Worm (Caenorhabditis elegans) whole organism, young adult: ENCODE results near the gene B0348.2.

ENCODE experiments used
- B0336.3 ChIP-seq: fragments of 200-800 bp; sonication (Bioruptor generic); IDR thresholded peaks from 2 replicates; pipeline ENCODE4 v1.3.6; 2022; ENCODE audit warnings: missing genetic modification characterization, missing compliant biosample characterization
- Y95B8A.8 ChIP-seq: fragments of 200-800 bp; sonication (Bioruptor generic); IDR thresholded peaks from 2 replicates; pipeline ENCODE4 v1.3.6; 2022; ENCODE audit warnings: missing genetic modification reagents, missing genetic modification characterization, missing compliant biosample characterization
- ZK185.1 ChIP-seq: sonication (generic microtip); optimal IDR thresholded peaks from 2 replicates; lab custom pipeline; 2016; ENCODE audit warnings: mild to moderate bottlenecking, missing genetic modification characterization, missing compliant biosample characterization; ENCODE audit not compliant: poor library complexity, severe bottlenecking
- attf-6 ChIP-seq: fragments of 200-800 bp; sonication (Bioruptor generic); IDR thresholded peaks from 2 replicates; pipeline ENCODE4 v1.3.6; 2022; ENCODE audit warnings: missing genetic modification reagents, missing genetic modification characterization, missing compliant biosample characterization
- ceh-79 ChIP-seq: sonication (generic microtip); optimal IDR thresholded peaks from 2 replicates; lab custom pipeline; 2017; ENCODE audit warnings: mild to moderate bottlenecking, missing genetic modification characterization, missing compliant biosample characterization
- dpl-1 ChIP-seq: fragments of 150-350 bp; optimal IDR thresholded peaks from 2 replicates; lab custom pipeline; 2014; ENCODE audit warnings: missing biosample characterization, missing genetic modification reagents, missing genetic modification characterization
- hlh-12 ChIP-seq: sonication (generic microtip); optimal IDR thresholded peaks from 2 replicates; lab custom pipeline; 2016; ENCODE audit warnings: missing genetic modification characterization, missing compliant biosample characterization
- let-526 ChIP-seq: fragments of 200-800 bp; sonication (Bioruptor generic); IDR thresholded peaks from 2 replicates; pipeline ENCODE4 v1.3.6; 2022; ENCODE audit warnings: missing genetic modification reagents, missing genetic modification characterization, missing compliant biosample characterization
- let-607 ChIP-seq, 2 experiments: fragments of 200-800 bp in 1 of 2; sonication (Bioruptor generic) in 1 of 2; sonication (generic microtip) in 1 of 2; optimal IDR thresholded peaks; 2 replicates each; lab custom pipeline; 2016 to 2018; ENCODE audit warnings: mild to moderate bottlenecking in 2 of 2, missing compliant biosample characterization in 2 of 2, missing genetic modification characterization in 2 of 2, moderate library complexity in 2 of 2, missing genotype in 1 of 2
- pha-4 ChIP-seq: fragments of 150-350 bp; sonication (generic microtip); optimal IDR thresholded peaks from 2 replicates; lab custom pipeline; 2014; ENCODE audit warnings: missing biosample characterization, missing genetic modification reagents, missing genetic modification characterization
- rcor-1 ChIP-seq: fragments of 200-800 bp; sonication (Bioruptor generic); IDR thresholded peaks from 2 replicates; pipeline ENCODE4 v1.3.6; 2022; ENCODE audit warnings: missing genetic modification reagents, missing genetic modification characterization, missing compliant biosample characterization
- tlf-1 ChIP-seq: fragments of 200-800 bp; sonication (Bioruptor generic); optimal IDR thresholded peaks from 2 replicates; lab custom pipeline; 2018; ENCODE audit warnings: mild to moderate bottlenecking, missing genetic modification characterization, missing compliant biosample characterization
- zfh-2 ChIP-seq: fragments of 200-800 bp; sonication (Bioruptor generic); conservative IDR thresholded peaks from 2 replicates; pipeline ENCODE4 v1.3.6; 2022; ENCODE audit warnings: missing genetic modification reagents, missing genetic modification characterization, missing compliant biosample characterization

DNA sequence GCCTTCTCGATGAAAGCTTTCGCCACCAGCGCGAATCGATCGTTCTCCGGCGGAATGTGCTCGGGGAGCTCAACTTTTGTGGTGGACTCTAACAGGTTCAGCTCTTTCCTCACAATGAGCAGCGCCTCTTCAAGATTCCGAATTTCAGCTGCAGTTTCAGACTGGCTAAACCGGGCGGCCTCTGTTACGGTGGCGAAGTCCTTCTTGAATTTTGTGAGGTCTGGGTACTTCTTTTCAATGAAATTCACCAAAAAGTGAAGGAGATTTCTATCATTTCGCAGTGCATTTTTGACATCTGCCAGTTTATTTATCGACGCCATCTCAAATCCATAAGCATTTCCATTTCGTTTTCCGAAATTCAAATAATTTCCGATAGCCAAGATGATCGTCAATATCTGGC is 21.4 kb downstream of the B0348.2 start:
- TF ChIP-seq let-607 (tag; optimal IDR thresholded peaks at IDR 0.05; lab: Kevin White, UChicago), result no peak
- no peak for TF ChIP-seq dpl-1
- TF ChIP-seq B0336.3 (GFP tag; lab: Robert Waterston, UW), result no peak
- no peak for TF ChIP-seq attf-6
- TF ChIP-seq ZK185.1 (tag; lab: Kevin White, UChicago), result no peak
- no peak for TF ChIP-seq let-526 (GFP tag; lab: Robert Waterston, UW)
- no peak for TF ChIP-seq pha-4
- TF ChIP-seq hlh-12 (tag; lab: Kevin White, UChicago), result no peak
- TF ChIP-seq Y95B8A.8 (GFP tag; lab: Robert Waterston, UW), result no peak
- no peak for TF ChIP-seq ceh-79 (tag; lab: Kevin White, UChicago)
- no peak for TF ChIP-seq tlf-1 (GFP tag; lab: Kevin White, UChicago)
- no peak for TF ChIP-seq rcor-1 (GFP tag; lab: Robert Waterston, UW)
- TF ChIP-seq zfh-2, result 0 out of 2 replicates have a peak, but pooled peaks have one; percentile 14
